Worm (Caenorhabditis elegans) whole organism, midembryonic: ENCODE results near the gene srr-10.

ENCODE experiments used
- flt-1 ChIP-seq: fragments of 200-800 bp; sonication (Bioruptor generic); IDR thresholded peaks from 2 replicates; pipeline ENCODE4 v1.3.6; 2022; ENCODE audit warnings: missing genetic modification characterization, missing compliant biosample characterization
- ztf-23 ChIP-seq: fragments of 200-800 bp; sonication (Bioruptor generic); IDR thresholded peaks from 2 replicates; pipeline ENCODE4 v1.3.6; 2022; ENCODE audit warnings: missing genetic modification reagents, missing genetic modification characterization, missing compliant biosample characterization

- TF ChIP-seq flt-1 (GFP tag; lab: Robert Waterston, UW) (no peak), ztf-23 (GFP tag; lab: Robert Waterston, UW) (no peak)
These were observed 20.6 kb downstream of the srr-10 start for ce11 chrV:7755991-7756390.
